Worm (Caenorhabditis elegans): ENCODE measurements around the gene tdo-2.

The tdo-2 gene

ce11 chrIII:5876867-5877641 lies 42.7 kb downstream of the tdo-2 start (continued):
- TF ChIP-seq xbp-1 (tag; optimal IDR thresholded peaks at IDR 0.05): no peak
- TF ChIP-seq efl-1 (optimal IDR thresholded peaks at IDR 0.05): no peak
- TF ChIP-seq efl-1 (GFP tag; optimal IDR thresholded peaks at IDR 0.05 in 1 of 2): peak in 1 of 2 experiments; percentile 78
- TF ChIP-seq rnt-1 (tag; optimal IDR thresholded peaks at IDR 0.05): no peak
- TF ChIP-seq nhr-85 (tag): peak; percentile 38
- TF ChIP-seq snu-23 (GFP tag; optimal IDR thresholded peaks at IDR 0.05): peak; percentile 65
- peak in 1 of 2 experiments; percentile 0 for TF ChIP-seq mdl-1 (tag; optimal IDR thresholded peaks at IDR 0.05)
- peak; percentile 90 for TF ChIP-seq blmp-1 (tag; optimal IDR thresholded peaks at IDR 0.05)

DNA sequence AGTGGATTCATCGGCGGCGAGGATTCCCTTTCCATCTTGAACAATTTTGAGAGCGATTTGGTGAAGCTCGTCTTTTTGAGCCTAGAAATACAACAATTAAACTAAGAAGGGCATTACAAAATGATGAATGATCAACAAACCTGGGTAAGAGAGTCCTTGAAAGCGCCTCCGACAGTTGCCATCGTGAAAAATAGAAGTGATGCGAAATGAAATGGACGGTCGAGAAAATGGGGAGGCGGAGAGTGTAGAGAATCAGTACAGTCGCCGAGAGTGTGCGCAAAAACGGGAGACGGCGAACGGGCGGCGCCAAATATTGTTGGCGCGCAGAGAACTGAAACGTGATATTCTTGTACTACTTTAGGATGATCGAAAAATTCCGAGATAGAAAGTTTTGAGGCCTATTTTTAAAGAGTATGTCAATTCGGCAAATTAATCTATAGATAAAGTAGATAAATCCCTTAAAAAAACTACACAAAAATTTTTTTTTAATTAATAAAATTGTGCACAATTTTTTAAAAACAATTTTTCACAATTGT lies 43.5 kb downstream of the tdo-2 start, which contains the start of gene aldo-2:
aldo-2 (minus strand) TSS at position 486 of the 536 bp plus-strand sequence.
- TF ChIP-seq nhr-77 (tag; optimal IDR thresholded peaks at IDR 0.05) (no peak), efl-3 (GFP tag; optimal IDR thresholded peaks at IDR 0.05) (no peak), nhr-47 (tag; optimal IDR thresholded peaks at IDR 0.05) (peak; percentile 15), sup-37 (GFP tag; optimal IDR thresholded peaks at IDR 0.05) (no peak), nhr-90 (tag; optimal IDR thresholded peaks at IDR 0.05; ENCODE audit: poor library complexity) (peak; percentile 54), Y116A8C.19 (tag; optimal IDR thresholded peaks at IDR 0.05; ENCODE audit: borderline replicate concordance) (no peak), lin-14 (GFP tag; optimal IDR thresholded peaks at IDR 0.05) (peak; percentile 76), nhr-84 (tag; optimal IDR thresholded peaks at IDR 0.05) (no peak), egl-27 (tag; optimal IDR thresholded peaks at IDR 0.05) (no peak), nhr-11 (tag; optimal IDR thresholded peaks at IDR 0.05) (no peak), tlp-1 (tag; optimal IDR thresholded peaks at IDR 0.05) (no peak), ama-1 (optimal IDR thresholded peaks at IDR 0.05) (peak; percentile 56), dpl-1 (GFP tag; optimal IDR thresholded peaks at IDR 0.05) (peak in 2 of 3 experiments; percentile 22 to 33), lin-39 (tag; optimal IDR thresholded peaks at IDR 0.05) (no peak), isw-1 (GFP tag; IDR thresholded peaks at IDR 0.05) (no peak), nhr-19 (GFP tag; conservative IDR thresholded peaks at IDR 0.05) (peak; percentile 6; the same call in 1 of the 2 replicates), lin-13 (GFP tag; optimal IDR thresholded peaks at IDR 0.05) (no peak), lin-15B (tag; optimal IDR thresholded peaks at IDR 0.05) (no peak), nhr-28 (tag; optimal IDR thresholded peaks at IDR 0.05) (no peak), C04F5.9 (tag; optimal IDR thresholded peaks at IDR 0.05) (no peak), unc-30 (tag; optimal IDR thresholded peaks at IDR 0.05) (no peak), zip-4 (GFP tag; optimal IDR thresholded peaks at IDR 0.05) (no peak), ceh-88 (GFP tag; IDR thresholded peaks at IDR 0.05) (no peak), mef-2 (tag; optimal IDR thresholded peaks at IDR 0.05) (no peak), sptf-1 (tag; optimal IDR thresholded peaks at IDR 0.05) (no peak), grh-1 (GFP tag; IDR thresholded peaks at IDR 0.05) (0 out of 2 replicates have a peak, but pooled peaks have one; percentile 5), zag-1 (tag; optimal IDR thresholded peaks at IDR 0.05) (no peak), ets-5 (GFP tag; IDR thresholded peaks at IDR 0.05) (no peak), egl-13 (tag; optimal IDR thresholded peaks at IDR 0.05) (no peak), ceh-90 (tag; optimal IDR thresholded peaks at IDR 0.05) (no peak), nhr-12 (tag; optimal IDR thresholded peaks at IDR 0.05) (no peak), aly-2 (tag; optimal IDR thresholded peaks at IDR 0.05) (no peak), fkh-4 (tag; optimal IDR thresholded peaks at IDR 0.05; ENCODE audit: borderline replicate concordance) (no peak), pag-3 (tag; optimal IDR thresholded peaks at IDR 0.05; ENCODE audit: borderline replicate concordance, insufficient read depth) (no peak), unc-86 (tag; optimal IDR thresholded peaks at IDR 0.05) (no peak), efl-1 (optimal IDR thresholded peaks at IDR 0.05) (peak; percentile 22 to 30), efl-1 (GFP tag; optimal IDR thresholded peaks at IDR 0.05 in 1 of 2) (peak in 1 of 2 experiments; percentile 92), ceh-8 (GFP tag; optimal IDR thresholded peaks at IDR 0.05) (no peak), unc-130 (tag; optimal IDR thresholded peaks at IDR 0.05) (no peak), ztf-4 (tag; optimal IDR thresholded peaks at IDR 0.05) (no peak), fkh-10 (GFP tag; optimal IDR thresholded peaks at IDR 0.05) (no peak), elt-3 (tag; optimal IDR thresholded peaks at IDR 0.05) (peak in 1 of 6 experiments; percentile 30), lin-35 (GFP tag; optimal IDR thresholded peaks at IDR 0.05) (peak; percentile 24 to 60)

Measured in whole organism, L1 larva.